Fruit fly (Drosophila melanogaster): ENCODE results near the gene AdamTS-B.

Gene AdamTS-B

dm6 chrX:5705097-5705496, 6.7 kb downstream of the AdamTS-B start:
- TF ChIP-seq CG8301 (tag; optimal IDR thresholded peaks at IDR 0.05) (no peak), CG34367 (tag; optimal IDR thresholded peaks at IDR 0.05) (no peak), CG8159 (tag; optimal IDR thresholded peaks at IDR 0.05) (no peak), CG17806 (tag; optimal IDR thresholded peaks at IDR 0.05) (no peak), Pif1A (GFP tag; optimal IDR thresholded peaks at IDR 0.05) (no peak), CG4496 (GFP tag; IDR thresholded peaks at IDR 0.05) (no peak), rn (GFP tag; IDR thresholded peaks at IDR 0.05) (no peak), CG10348 (GFP tag; IDR thresholded peaks at IDR 0.05) (no peak), Ets98B (GFP tag; IDR thresholded peaks at IDR 0.05) (no peak), Pif1B (GFP tag; optimal IDR thresholded peaks at IDR 0.05) (no peak), CG15710 (tag; optimal IDR thresholded peaks at IDR 0.05) (no peak), CG14655 (GFP tag; optimal IDR thresholded peaks at IDR 0.05) (no peak), D1 (tag; optimal IDR thresholded peaks at IDR 0.05) (no peak), EcR (GFP tag; optimal IDR thresholded peaks at IDR 0.05) (no peak)

- TF ChIP-seq CG10348 (GFP tag; IDR thresholded peaks at IDR 0.05): peak; percentile 53
- peak; percentile 63 for TF ChIP-seq Pif1B (GFP tag; optimal IDR thresholded peaks at IDR 0.05)
- peak; percentile 65 for TF ChIP-seq CG17806 (tag; optimal IDR thresholded peaks at IDR 0.05)
- peak; percentile 87 for TF ChIP-seq CG12605 (GFP tag; IDR thresholded peaks at IDR 0.05)
- peak; percentile 85 for TF ChIP-seq CG14655 (GFP tag; optimal IDR thresholded peaks at IDR 0.05)
- no peak for TF ChIP-seq Snoo (tag; optimal IDR thresholded peaks at IDR 0.05)
- peak; percentile 86 for TF ChIP-seq CG8301 (tag; optimal IDR thresholded peaks at IDR 0.05)
- peak; percentile 86 for TF ChIP-seq rn (GFP tag; IDR thresholded peaks at IDR 0.05)
- TF ChIP-seq EcR (GFP tag; optimal IDR thresholded peaks at IDR 0.05): no peak
- TF ChIP-seq CG15710 (tag; optimal IDR thresholded peaks at IDR 0.05): peak; percentile 62
- peak; percentile 45 for TF ChIP-seq CG34367 (tag; optimal IDR thresholded peaks at IDR 0.05)
- TF ChIP-seq D1 (tag; optimal IDR thresholded peaks at IDR 0.05): no peak
- peak; percentile 94 for TF ChIP-seq CG32121 (GFP tag; IDR thresholded peaks at IDR 0.05)
- peak; percentile 62 for TF ChIP-seq CG9948 (tag; optimal IDR thresholded peaks at IDR 0.05)
- TF ChIP-seq Ets98B (GFP tag; IDR thresholded peaks at IDR 0.05): peak; percentile 95
- TF ChIP-seq CG8159 (tag; optimal IDR thresholded peaks at IDR 0.05): peak; percentile 81
- peak; percentile 71 for TF ChIP-seq Pif1A (GFP tag; optimal IDR thresholded peaks at IDR 0.05)
- peak; percentile 57 for TF ChIP-seq gl (tag; optimal IDR thresholded peaks at IDR 0.05)
- no peak for TF ChIP-seq CG13204 (GFP tag; optimal IDR thresholded peaks at IDR 0.05)
- TF ChIP-seq fd96Ca (GFP tag; IDR thresholded peaks at IDR 0.05): peak; percentile 97
- peak; percentile 97 for TF ChIP-seq CG4496 (GFP tag; IDR thresholded peaks at IDR 0.05)
Observed at dm6 chrX:5705899-5706312, 7.5 kb downstream of the AdamTS-B start.

dm6 chrX:5712966-5713365, 14.6 kb downstream of the AdamTS-B start:
- TF ChIP-seq CG14655 (GFP tag; optimal IDR thresholded peaks at IDR 0.05): no peak

dm6 chrX:5714786-5715185, 16.4 kb downstream of the AdamTS-B start:
- TF ChIP-seq EcR (GFP tag; optimal IDR thresholded peaks at IDR 0.05): no peak
- no peak for TF ChIP-seq Pif1B (GFP tag; optimal IDR thresholded peaks at IDR 0.05)
- no peak for TF ChIP-seq CG8159 (tag; optimal IDR thresholded peaks at IDR 0.05)
- no peak for TF ChIP-seq D1 (tag; optimal IDR thresholded peaks at IDR 0.05)
- no peak for TF ChIP-seq CG32121 (GFP tag; IDR thresholded peaks at IDR 0.05)
- no peak for TF ChIP-seq CG15710 (tag; optimal IDR thresholded peaks at IDR 0.05)
- TF ChIP-seq Ets98B (GFP tag; IDR thresholded peaks at IDR 0.05): no peak

- TF ChIP-seq CG34367 (tag; optimal IDR thresholded peaks at IDR 0.05) (no peak), CG17806 (tag; optimal IDR thresholded peaks at IDR 0.05) (no peak), gl (tag; optimal IDR thresholded peaks at IDR 0.05) (no peak), EcR (GFP tag; optimal IDR thresholded peaks at IDR 0.05) (no peak), CG4496 (GFP tag; IDR thresholded peaks at IDR 0.05) (peak; percentile 73)
Observed at dm6 chrX:5715455-5716227, 17.3 kb downstream of the AdamTS-B start.

dm6 chrX:5717741-5718475, 19.6 kb downstream of the AdamTS-B start, which contains the start of gene CG33080:
CG33080 (minus strand) TSS chrX:5717778.
- TF ChIP-seq Pif1A (GFP tag; optimal IDR thresholded peaks at IDR 0.05) (no peak), CG34367 (tag; optimal IDR thresholded peaks at IDR 0.05) (no peak), CG13204 (GFP tag; optimal IDR thresholded peaks at IDR 0.05) (peak; percentile 21), CG15710 (tag; optimal IDR thresholded peaks at IDR 0.05) (no peak), CG8159 (tag; optimal IDR thresholded peaks at IDR 0.05) (no peak), Snoo (tag; optimal IDR thresholded peaks at IDR 0.05) (no peak)

All from whole organism, pupa.